Worm (Caenorhabditis elegans): ENCODE data around the gene Y17D7B.4.

ce11 chrV:18821569-18821968 is 45.1 kb upstream of the Y17D7B.4 start:
- no peak for TF ChIP-seq flt-1 (GFP tag; IDR thresholded peaks at IDR 0.05)
- no peak for TF ChIP-seq scrt-1 (GFP tag; IDR thresholded peaks at IDR 0.05)
- no peak for TF ChIP-seq pes-1 (GFP tag; IDR thresholded peaks at IDR 0.05)
- TF ChIP-seq hmg-4 (GFP tag; optimal IDR thresholded peaks at IDR 0.05) = no peak
- TF ChIP-seq ama-1 (optimal IDR thresholded peaks at IDR 0.05) = no peak
- TF ChIP-seq ceh-36 (tag; optimal IDR thresholded peaks at IDR 0.05) = no peak
- TF ChIP-seq ceh-13 (GFP tag; optimal IDR thresholded peaks at IDR 0.05) = no peak
- TF ChIP-seq hnd-1 (tag; optimal IDR thresholded peaks at IDR 0.05) = no peak

Measured in whole organism, early embryonic.